Fruit fly (Drosophila melanogaster) whole organism, pupa: ENCODE data around the gene eater.

Experiments
- CG10348 ChIP-seq: fragments of 200-800 bp; sonication (Bioruptor generic); IDR thresholded peaks from 2 replicates; pipeline ENCODE4 v1.3.6; 2022; ENCODE audit warnings: missing biosample characterization, missing genetic modification characterization
- CG14655 ChIP-seq: fragments of 200-800 bp; sonication (Bioruptor generic); optimal IDR thresholded peaks from 3 replicates; lab custom pipeline; 2017; ENCODE audit warnings: mild to moderate bottlenecking, missing biosample characterization, missing genetic modification reagents, missing genetic modification characterization
- CG8159 ChIP-seq: fragments of 200-800 bp; sonication (Bioruptor generic); optimal IDR thresholded peaks from 3 replicates; lab custom pipeline; 2018; ENCODE audit warnings: missing biosample characterization, mild to moderate bottlenecking, missing genetic modification characterization, moderate library complexity
- EcR ChIP-seq: fragments of 200-800 bp; sonication (Bioruptor generic); optimal IDR thresholded peaks from 3 replicates; lab custom pipeline; 2019; ENCODE audit warnings: missing biosample characterization, missing genetic modification characterization, mild to moderate bottlenecking, moderate library complexity, missing genetic modification reagents

- TF ChIP-seq CG8159 (tag; lab: Kevin White, UChicago) (no peak), CG10348 (GFP tag; lab: Robert Waterston, UW) (no peak), EcR (peak; percentile 91), CG14655 (GFP tag; lab: Kevin White, UChicago) (no peak)
Observed at dm6 chr3R:27129580-27130385, 30.3 kb upstream of the eater start.
